Worm (Caenorhabditis elegans): ENCODE measurements around the gene F25B5.5.

Gene F25B5.5

ce11 chrIII:5908408-5908807 is 37.5 kb downstream of the F25B5.5 start, which contains the start of gene C28H8.3:
Gene C28H8.3 (plus strand): TSS chrIII:5908700.
- no peak for TF ChIP-seq aly-2 (tag; optimal IDR thresholded peaks at IDR 0.05)
- TF ChIP-seq skn-1 (tag; optimal IDR thresholded peaks at IDR 0.05): no peak
- no peak for TF ChIP-seq C34F6.9 (tag; optimal IDR thresholded peaks at IDR 0.05)
- no peak for TF ChIP-seq alr-1 (tag; optimal IDR thresholded peaks at IDR 0.05)
- no peak for TF ChIP-seq nhr-77 (tag; optimal IDR thresholded peaks at IDR 0.05)
- no peak for TF ChIP-seq nhr-12 (tag; optimal IDR thresholded peaks at IDR 0.05)
- no peak for TF ChIP-seq fos-1 (tag; optimal IDR thresholded peaks at IDR 0.05)
- no peak for TF ChIP-seq nhr-23 (tag; optimal IDR thresholded peaks at IDR 0.05)

ce11 chrIII:5906749-5907148 is 39.2 kb downstream of the F25B5.5 start, which contains the start of gene erd-2.2:
Gene erd-2.2 (plus strand): TSS chrIII:5907049.
- TF ChIP-seq lsy-2 (tag; optimal IDR thresholded peaks at IDR 0.05) (no peak), unc-39 (tag; optimal IDR thresholded peaks at IDR 0.05) (no peak), sma-9 (GFP tag; optimal IDR thresholded peaks at IDR 0.05) (no peak), sma-9 (tag; optimal IDR thresholded peaks at IDR 0.05) (no peak)

ce11 chrIII:5906059-5906458 is 39.9 kb downstream of the F25B5.5 start, which contains the start of gene dpff-1:
Gene dpff-1 (minus strand): TSS chrIII:5906346.
- TF ChIP-seq ceh-16 (tag; optimal IDR thresholded peaks at IDR 0.05): no peak
- TF ChIP-seq crh-2 (tag; optimal IDR thresholded peaks at IDR 0.05): peak; percentile 3
- no peak for TF ChIP-seq mbf-1 (tag; optimal IDR thresholded peaks at IDR 0.05)
- no peak for TF ChIP-seq sma-9 (GFP tag; optimal IDR thresholded peaks at IDR 0.05)
- no peak for TF ChIP-seq sma-9 (tag; optimal IDR thresholded peaks at IDR 0.05)
- TF ChIP-seq F13H6.1 (tag; optimal IDR thresholded peaks at IDR 0.05): peak; percentile 34
- TF ChIP-seq lin-11 (tag; optimal IDR thresholded peaks at IDR 0.05): no peak
- TF ChIP-seq ztf-4 (tag; optimal IDR thresholded peaks at IDR 0.05): no peak
- no peak for TF ChIP-seq egl-27 (tag; optimal IDR thresholded peaks at IDR 0.05)
- TF ChIP-seq nhr-25 (tag; optimal IDR thresholded peaks at IDR 0.05): no peak
- TF ChIP-seq lin-13 (GFP tag; optimal IDR thresholded peaks at IDR 0.05): no peak
- peak; percentile 39 for TF ChIP-seq nhr-129 (tag; optimal IDR thresholded peaks at IDR 0.05)
- TF ChIP-seq unc-55 (GFP tag; optimal IDR thresholded peaks at IDR 0.05): peak; percentile 39
- no peak for TF ChIP-seq elt-3 (tag; optimal IDR thresholded peaks at IDR 0.05)
- TF ChIP-seq ZK546.5 (tag; optimal IDR thresholded peaks at IDR 0.05): no peak
- no peak for TF ChIP-seq zag-1 (tag; optimal IDR thresholded peaks at IDR 0.05)
- no peak for TF ChIP-seq elt-1 (tag; optimal IDR thresholded peaks at IDR 0.05)
- TF ChIP-seq lsy-2 (tag; optimal IDR thresholded peaks at IDR 0.05): peak in 1 of 2 experiments; percentile 44
- TF ChIP-seq gmeb-1 (tag; optimal IDR thresholded peaks at IDR 0.05): peak; percentile 5
- TF ChIP-seq nhr-21 (tag; optimal IDR thresholded peaks at IDR 0.05): no peak
- TF ChIP-seq nhr-23 (tag; optimal IDR thresholded peaks at IDR 0.05): no peak
- no peak for TF ChIP-seq unc-62 (GFP tag; optimal IDR thresholded peaks at IDR 0.05)
- no peak for TF ChIP-seq sma-3 (GFP tag; optimal IDR thresholded peaks at IDR 0.05)
- TF ChIP-seq fos-1 (tag; optimal IDR thresholded peaks at IDR 0.05): no peak
- no peak for TF ChIP-seq R02D3.7 (tag; optimal IDR thresholded peaks at IDR 0.05)
- peak; percentile 21 for TF ChIP-seq ama-1 (optimal IDR thresholded peaks at IDR 0.05)
- TF ChIP-seq dmd-4 (tag; optimal IDR thresholded peaks at IDR 0.05): no peak
- TF ChIP-seq C34F6.9 (tag; optimal IDR thresholded peaks at IDR 0.05): peak; percentile 37

- no peak for TF ChIP-seq nhr-77 (tag; optimal IDR thresholded peaks at IDR 0.05)
- no peak for TF ChIP-seq snpc-4 (tag; optimal IDR thresholded peaks at IDR 0.05)
- TF ChIP-seq ceh-82 (tag; optimal IDR thresholded peaks at IDR 0.05): no peak
- no peak for TF ChIP-seq alr-1 (tag; optimal IDR thresholded peaks at IDR 0.05)
- no peak for TF ChIP-seq nhr-237 (tag; optimal IDR thresholded peaks at IDR 0.05)
- TF ChIP-seq fos-1 (tag; optimal IDR thresholded peaks at IDR 0.05): no peak
- no peak for TF ChIP-seq nhr-10 (tag; optimal IDR thresholded peaks at IDR 0.05)
- no peak for TF ChIP-seq F13H6.1 (tag; optimal IDR thresholded peaks at IDR 0.05)
- no peak for TF ChIP-seq sma-9 (GFP tag; optimal IDR thresholded peaks at IDR 0.05)
- TF ChIP-seq sma-9 (tag; optimal IDR thresholded peaks at IDR 0.05): no peak
These were observed 43.4 kb downstream of the F25B5.5 start for ce11 chrIII:5902558-5902957.

ce11 chrIII:5900709-5901108 is 45.2 kb downstream of the F25B5.5 start:
- TF ChIP-seq nhr-129 (tag; optimal IDR thresholded peaks at IDR 0.05) (peak; percentile 77), fos-1 (tag; optimal IDR thresholded peaks at IDR 0.05) (peak; percentile 69), lin-13 (GFP tag; optimal IDR thresholded peaks at IDR 0.05) (no peak)
